Fruit fly (Drosophila melanogaster) whole organism, embryonic: ENCODE results near the gene RluA-1.

Experiments
- Antp ChIP-seq: fragments of 200-800 bp; sonication (Bioruptor generic); optimal IDR thresholded peaks from 3 replicates; lab custom pipeline; 2016; ENCODE audit warnings: missing biosample characterization, missing genetic modification characterization
- B-H2 ChIP-seq: fragments of 200-800 bp; sonication (Bioruptor generic); optimal IDR thresholded peaks from 2 replicates; lab custom pipeline; 2018; ENCODE audit warnings: missing biosample characterization, mild to moderate bottlenecking, missing genetic modification characterization
- Bgb ChIP-seq: fragments of 200-800 bp; sonication (Bioruptor generic); IDR thresholded peaks from 2 replicates; pipeline ENCODE4 v1.3.6; 2022; ENCODE audit warnings: missing biosample characterization, missing genetic modification characterization; ENCODE audit not compliant: partially characterized antibody
- CG11723 ChIP-seq: fragments of 200-800 bp; sonication (Bioruptor generic); optimal IDR thresholded peaks from 2 replicates; lab custom pipeline; 2017; ENCODE audit warnings: missing biosample characterization, mild to moderate bottlenecking, missing genetic modification characterization
- CG12391 ChIP-seq: fragments of 200-800 bp; sonication (Bioruptor generic); optimal IDR thresholded peaks from 3 replicates; lab custom pipeline; 2018; ENCODE audit warnings: missing biosample characterization, mild to moderate bottlenecking, missing genetic modification characterization, moderate library complexity
- CG12942 ChIP-seq: fragments of 200-800 bp; sonication (Bioruptor generic); optimal IDR thresholded peaks from 3 replicates; lab custom pipeline; 2016; ENCODE audit warnings: missing biosample characterization, missing genetic modification characterization
- CG13287 ChIP-seq: fragments of 200-800 bp; sonication (Bioruptor generic); IDR thresholded peaks from 2 replicates; pipeline ENCODE4 v1.3.6; 2022; ENCODE audit warnings: missing biosample characterization, missing genetic modification characterization; ENCODE audit not compliant: partially characterized antibody
- CG14441 ChIP-seq: fragments of 200-800 bp; sonication (Bioruptor generic); IDR thresholded peaks from 2 replicates; pipeline ENCODE4 v1.3.6; 2022; ENCODE audit warnings: missing biosample characterization, missing genetic modification characterization
- CG1602 ChIP-seq: fragments of 200-800 bp; sonication (Bioruptor generic); optimal IDR thresholded peaks from 3 replicates; lab custom pipeline; 2016; ENCODE audit warnings: missing biosample characterization, missing genetic modification characterization
- CG17568 ChIP-seq: fragments of 200-800 bp; sonication (Bioruptor generic); optimal IDR thresholded peaks from 2 replicates; lab custom pipeline; 2018; ENCODE audit warnings: missing biosample characterization, mild to moderate bottlenecking, missing genetic modification characterization, moderate library complexity
- CG17612 ChIP-seq: fragments of 200-800 bp; sonication (Bioruptor generic); IDR thresholded peaks from 2 replicates; pipeline ENCODE4 v1.3.6; 2022; ENCODE audit warnings: missing biosample characterization, missing genetic modification characterization
- CG18011 ChIP-seq: fragments of 200-800 bp; sonication (Bioruptor generic); optimal IDR thresholded peaks from 2 replicates; lab custom pipeline; 2017; ENCODE audit warnings: missing biosample characterization, missing genetic modification characterization, mild to moderate bottlenecking, moderate library complexity, missing genotype
- CG18262 ChIP-seq: fragments of 200-800 bp; optimal IDR thresholded peaks from 3 replicates; lab custom pipeline; 2019; ENCODE audit warnings: missing biosample characterization, mild to moderate bottlenecking, missing genetic modification characterization, moderate library complexity
- CG2712 ChIP-seq: fragments of 200-800 bp; optimal IDR thresholded peaks from 3 replicates; lab custom pipeline; 2019; ENCODE audit warnings: missing biosample characterization, mild to moderate bottlenecking, missing genetic modification characterization, moderate library complexity
- CG32767 ChIP-seq: fragments of 200-800 bp; sonication (Bioruptor generic); IDR thresholded peaks from 2 replicates; pipeline ENCODE4 v1.3.6; 2022; ENCODE audit warnings: missing biosample characterization, missing genetic modification characterization
- CG34224 ChIP-seq: fragments of 200-800 bp; sonication (Bioruptor generic); IDR thresholded peaks from 3 replicates; pipeline ENCODE4 v1.3.6; 2022; ENCODE audit warnings: missing biosample characterization, missing genetic modification characterization; ENCODE audit not compliant: partially characterized antibody
- CG34422 ChIP-seq: fragments of 200-800 bp; sonication (Bioruptor generic); IDR thresholded peaks from 3 replicates; pipeline ENCODE4 v1.3.6; 2022; ENCODE audit warnings: missing biosample characterization, missing genetic modification characterization
- CG4424 ChIP-seq: fragments of 200-800 bp; sonication (Bioruptor generic); optimal IDR thresholded peaks from 3 replicates; lab custom pipeline; 2016; ENCODE audit warnings: missing biosample characterization, missing genetic modification characterization
- CG5245 ChIP-seq: fragments of 200-800 bp; sonication (Bioruptor generic); optimal IDR thresholded peaks from 3 replicates; lab custom pipeline; 2016; ENCODE audit warnings: missing biosample characterization, missing genetic modification characterization
- CG6791 ChIP-seq: fragments of 200-800 bp; sonication (Bioruptor generic); IDR thresholded peaks from 3 replicates; pipeline ENCODE4 v1.3.6; 2022; ENCODE audit warnings: missing biosample characterization, missing genetic modification characterization; ENCODE audit not compliant: partially characterized antibody
- CG7963 ChIP-seq: fragments of 200-800 bp; sonication (Bioruptor generic); IDR thresholded peaks from 3 replicates; pipeline ENCODE4 v1.3.6; 2022; ENCODE audit warnings: missing biosample characterization, missing genetic modification characterization; ENCODE audit not compliant: partially characterized antibody
- CG8765 ChIP-seq: fragments of 200-800 bp; sonication (Bioruptor generic); IDR thresholded peaks from 2 replicates; pipeline ENCODE4 v1.3.6; 2022; ENCODE audit warnings: missing biosample characterization, missing genetic modification characterization
- CG9609 ChIP-seq: fragments of 200-800 bp; sonication (Bioruptor generic); optimal IDR thresholded peaks from 3 replicates; lab custom pipeline; 2016; ENCODE audit warnings: missing biosample characterization, missing genetic modification characterization
- CkIIα-i1 ChIP-seq: fragments of 200-800 bp; sonication (Bioruptor generic); IDR thresholded peaks from 2 replicates; pipeline ENCODE4 v1.3.6; 2022; ENCODE audit warnings: missing biosample characterization, missing genetic modification characterization
- Dll ChIP-seq: fragments of 200-800 bp; sonication (Bioruptor generic); IDR thresholded peaks from 4 replicates; pipeline ENCODE4 v1.3.6; 2022; ENCODE audit warnings: missing biosample characterization, missing genetic modification characterization; ENCODE audit not compliant: partially characterized antibody
- Dp ChIP-seq: fragments of 200-800 bp; sonication (Bioruptor generic); optimal IDR thresholded peaks from 2 replicates; lab custom pipeline; 2018; ENCODE audit warnings: missing biosample characterization, mild to moderate bottlenecking, missing genetic modification characterization, moderate library complexity
- E2f1 ChIP-seq: fragments of 200-800 bp; sonication (Bioruptor generic); IDR thresholded peaks from 2 replicates; pipeline ENCODE4 v1.3.6; 2022; ENCODE audit warnings: missing biosample characterization, missing genetic modification characterization
- ERR ChIP-seq: fragments of 200-800 bp; sonication (Bioruptor generic); optimal IDR thresholded peaks from 2 replicates; lab custom pipeline; 2016; ENCODE audit warnings: missing biosample characterization, missing genetic modification characterization
- HLH54F ChIP-seq: fragments of 200-800 bp; sonication (Bioruptor generic); optimal IDR thresholded peaks from 3 replicates; lab custom pipeline; 2016; ENCODE audit warnings: missing biosample characterization, missing genetic modification characterization
- Hmx ChIP-seq: fragments of 200-800 bp; sonication (Bioruptor generic); optimal IDR thresholded peaks from 2 replicates; lab custom pipeline; 2016; ENCODE audit warnings: missing biosample characterization, missing genetic modification characterization
- Hsf ChIP-seq: fragments of 200-800 bp; sonication (Bioruptor generic); optimal IDR thresholded peaks from 3 replicates; lab custom pipeline; 2016; ENCODE audit warnings: missing biosample characterization, missing genetic modification characterization
- Med ChIP-seq: fragments of 200-800 bp; sonication (Bioruptor generic); peaks from one replicate; lab custom pipeline; 2016; ENCODE audit warnings: missing biosample characterization, missing genetic modification characterization, mild to moderate bottlenecking, inconsistent platforms, moderate library complexity
- NK7.1 ChIP-seq: fragments of 200-800 bp; sonication (Bioruptor generic); optimal IDR thresholded peaks from 3 replicates; lab custom pipeline; 2016; ENCODE audit warnings: missing biosample characterization, missing genetic modification characterization
- Rfx ChIP-seq: fragments of 200-800 bp; sonication (Bioruptor generic); IDR thresholded peaks from 2 replicates; pipeline ENCODE4 v1.3.6; 2022; ENCODE audit warnings: missing biosample characterization, missing genetic modification characterization
- Sox102F ChIP-seq: fragments of 200-800 bp; sonication (Bioruptor generic); optimal IDR thresholded peaks from 2 replicates; lab custom pipeline; 2018; ENCODE audit warnings: missing biosample characterization, mild to moderate bottlenecking, missing genetic modification characterization, moderate library complexity
- ab ChIP-seq: fragments of 200-800 bp; sonication (Bioruptor generic); optimal IDR thresholded peaks from 2 replicates; lab custom pipeline; 2016; ENCODE audit warnings: missing biosample characterization, missing genetic modification characterization
- bab2 ChIP-seq: fragments of 200-800 bp; sonication (Bioruptor generic); optimal IDR thresholded peaks from 2 replicates; lab custom pipeline; 2016; ENCODE audit warnings: missing biosample characterization, missing genetic modification characterization
- bcd ChIP-seq: fragments of 200-800 bp; sonication (Bioruptor generic); optimal IDR thresholded peaks from 2 replicates; lab custom pipeline; 2017; ENCODE audit warnings: missing biosample characterization, mild to moderate bottlenecking, missing genetic modification characterization
- br ChIP-seq: fragments of >200 bp; optimal IDR thresholded peaks from 2 replicates; lab custom pipeline; 2017
- en ChIP-seq: fragments of 200-800 bp; sonication (Bioruptor generic); optimal IDR thresholded peaks from 2 replicates; lab custom pipeline; 2016; ENCODE audit warnings: missing biosample characterization, missing genetic modification characterization
- fu2 ChIP-seq: fragments of 200-800 bp; sonication (Bioruptor generic); optimal IDR thresholded peaks from 2 replicates; lab custom pipeline; 2016; ENCODE audit warnings: missing biosample characterization, missing genetic modification characterization
- inv ChIP-seq: fragments of 200-800 bp; sonication (Bioruptor generic); IDR thresholded peaks from 2 replicates; pipeline ENCODE4 v1.3.6; 2022; ENCODE audit warnings: missing biosample characterization, missing genetic modification characterization; ENCODE audit not compliant: partially characterized antibody
- jigr1 ChIP-seq: fragments of 200-800 bp; sonication (Bioruptor generic); IDR thresholded peaks from 3 replicates; pipeline ENCODE4 v1.3.6; 2022; ENCODE audit warnings: missing biosample characterization, missing genetic modification characterization
- luna ChIP-seq: fragments of 200-800 bp; sonication (Bioruptor generic); optimal IDR thresholded peaks from 2 replicates; lab custom pipeline; 2016; ENCODE audit warnings: missing biosample characterization, missing genetic modification characterization
- maf-S ChIP-seq: fragments of 200-800 bp; sonication (Bioruptor generic); optimal IDR thresholded peaks from 2 replicates; lab custom pipeline; 2016; ENCODE audit warnings: missing biosample characterization, missing genetic modification characterization
- onecut ChIP-seq: fragments of 200-800 bp; sonication (Bioruptor generic); IDR thresholded peaks from 2 replicates; pipeline ENCODE4 v1.3.6; 2022; ENCODE audit warnings: missing biosample characterization, missing genetic modification characterization
- shn ChIP-seq: fragments of 200-800 bp; sonication (Bioruptor generic); optimal IDR thresholded peaks from 3 replicates; lab custom pipeline; 2016; ENCODE audit warnings: missing biosample characterization, missing genetic modification characterization
- sima ChIP-seq: fragments of 200-800 bp; sonication (Bioruptor generic); optimal IDR thresholded peaks from 2 replicates; lab custom pipeline; 2016; ENCODE audit warnings: missing biosample characterization, missing genetic modification characterization
- tap ChIP-seq: fragments of 200-800 bp; optimal IDR thresholded peaks from 3 replicates; lab custom pipeline; 2019; ENCODE audit warnings: missing biosample characterization, mild to moderate bottlenecking, missing genetic modification characterization, moderate library complexity
- trem ChIP-seq: fragments of 200-800 bp; optimal IDR thresholded peaks from 3 replicates; lab custom pipeline; 2019; ENCODE audit warnings: missing biosample characterization, mild to moderate bottlenecking, missing genetic modification characterization, moderate library complexity
- tx ChIP-seq: fragments of 200-800 bp; sonication (Bioruptor generic); optimal IDR thresholded peaks from 2 replicates; lab custom pipeline; 2016; ENCODE audit warnings: missing biosample characterization, missing genetic modification characterization
- wdn ChIP-seq: fragments of 200-800 bp; sonication (Bioruptor generic); IDR thresholded peaks from 2 replicates; pipeline ENCODE4 v1.3.6; 2022; ENCODE audit warnings: missing biosample characterization, missing genetic modification characterization
- zen ChIP-seq: fragments of 200-800 bp; sonication (Bioruptor generic); optimal IDR thresholded peaks from 3 replicates; lab custom pipeline; 2018; ENCODE audit warnings: missing biosample characterization, mild to moderate bottlenecking, missing genetic modification characterization, moderate library complexity

Gene RluA-1

dm6 chr2L:10517085-10517484, 42.9 kb upstream of the RluA-1 start, which contains the start of the genes Fatp1 and Lrr47 (continued):
- TF ChIP-seq CG18011 (GFP tag; lab: Kevin White, UChicago) (no peak), HLH54F (GFP tag; lab: Kevin White, UChicago) (no peak), Dll (peak; percentile 86), CG6791 (GFP tag; lab: Robert Waterston, UW) (peak; percentile 84), ab (no peak), Antp (GFP tag; lab: Kevin White, UChicago) (no peak), CG4424 (GFP tag; lab: Kevin White, UChicago) (no peak), CG14441 (GFP tag; lab: Robert Waterston, UW) (no peak), CG18262 (tag; lab: Kevin White, UChicago) (no peak), en (GFP tag; lab: Kevin White, UChicago) (no peak), NK7.1 (GFP tag; lab: Kevin White, UChicago) (no peak), bcd (GFP tag; lab: Kevin White, UChicago) (no peak), trem (no peak), B-H2 (no peak), CG17612 (GFP tag; lab: Robert Waterston, UW) (no peak), CG32767 (GFP tag; lab: Robert Waterston, UW) (no peak), sima (GFP tag; lab: Kevin White, UChicago) (no peak), CG5245 (no peak), maf-S (GFP tag; lab: Kevin White, UChicago) (no peak), onecut (GFP tag; lab: Robert Waterston, UW) (no peak), CG11723 (no peak), fu2 (GFP tag; lab: Kevin White, UChicago) (no peak), shn (GFP tag; lab: Kevin White, UChicago) (no peak), CG7963 (GFP tag; lab: Robert Waterston, UW) (peak; percentile 81), CG8765 (GFP tag; lab: Robert Waterston, UW) (no peak), E2f1 (GFP tag; lab: Robert Waterston, UW) (no peak), CG9609 (no peak), CG34224 (GFP tag; lab: Robert Waterston, UW) (peak; percentile 77), Sox102F (no peak), Bgb (GFP tag; lab: Robert Waterston, UW) (peak; percentile 91), CG1602 (GFP tag; lab: Kevin White, UChicago) (no peak), br (lab: Kevin White, UChicago) (no peak), CG12391 (tag; lab: Kevin White, UChicago) (no peak), bab2 (GFP tag; lab: Kevin White, UChicago) (no peak), wdn (GFP tag; lab: Robert Waterston, UW) (no peak), Dp (GFP tag; lab: Kevin White, UChicago) (peak; percentile 36), luna (GFP tag; lab: Kevin White, UChicago) (no peak), CG13287 (GFP tag; lab: Robert Waterston, UW) (peak; percentile 90), inv (GFP tag; lab: Robert Waterston, UW) (peak; percentile 87), jigr1 (GFP tag; lab: Robert Waterston, UW) (no peak), Med (GFP tag; lab: Kevin White, UChicago) (peak; percentile 59), ERR (GFP tag; lab: Kevin White, UChicago) (no peak), CG2712 (tag; lab: Kevin White, UChicago) (no peak), CG12942 (no peak), CG17568 (GFP tag; lab: Kevin White, UChicago) (no peak), CkIIα-i1 (GFP tag; lab: Robert Waterston, UW) (no peak), tap (tag; lab: Kevin White, UChicago) (no peak), Hmx (GFP tag; lab: Kevin White, UChicago) (no peak), tx (GFP tag; lab: Kevin White, UChicago) (no peak), Hsf (GFP tag; lab: Kevin White, UChicago) (no peak), CG34422 (GFP tag; lab: Robert Waterston, UW) (0 out of 3 replicates have a peak, but pooled peaks have one; percentile 6), zen (tag; lab: Kevin White, UChicago) (no peak), Rfx (peak; percentile 24; the same call in 1 of the 2 replicates)
